Worm (Caenorhabditis elegans) whole organism, L4 larva: ENCODE measurements around the gene acl-4.

Experiments
- F26F4.8 ChIP-seq: fragments of 200-800 bp; sonication (Bioruptor generic); conservative IDR thresholded peaks from 2 replicates; pipeline ENCODE4 v1.3.6; 2022; ENCODE audit warnings: missing genetic modification characterization, missing compliant biosample characterization
- T20F7.1 ChIP-seq: fragments of 200-800 bp; sonication (Bioruptor generic); optimal IDR thresholded peaks from 2 replicates; lab custom pipeline; 2018; ENCODE audit warnings: mild to moderate bottlenecking, missing genetic modification characterization, missing compliant biosample characterization
- T26A8.4 ChIP-seq: fragments of 200-800 bp; sonication (Bioruptor generic); IDR thresholded peaks from 2 replicates; pipeline ENCODE4 v1.3.6; 2022; ENCODE audit warnings: missing genetic modification characterization, missing compliant biosample characterization
- Y105C5A.15 ChIP-seq: fragments of 200-800 bp; sonication (Bioruptor generic); IDR thresholded peaks from 2 replicates; pipeline ENCODE4 v1.3.6; 2022; ENCODE audit warnings: missing genetic modification characterization, missing compliant biosample characterization
- ZK546.5 ChIP-seq, 2 experiments: sonication (generic microtip); optimal IDR thresholded peaks; 2 replicates each; lab custom pipeline; 2017; ENCODE audit warnings: missing biosample characterization in 2 of 2, missing genetic modification characterization in 2 of 2
- aha-1 ChIP-seq: fragments of 150-350 bp; peaks from one replicate; lab custom pipeline; 2014; ENCODE audit warnings: missing biosample characterization, missing genetic modification characterization
- ama-1 ChIP-seq: fragments of 150-350 bp; optimal IDR thresholded peaks from 2 replicates; lab custom pipeline; 2014; ENCODE audit warnings: inconsistent platforms, mixed read lengths
- ceh-28 ChIP-seq: fragments of 150-350 bp; optimal IDR thresholded peaks from 2 replicates; lab custom pipeline; 2014; ENCODE audit warnings: missing biosample characterization, missing genetic modification reagents, missing genetic modification characterization
- ceh-32 ChIP-seq: sonication (generic microtip); optimal IDR thresholded peaks from 2 replicates; lab custom pipeline; 2016; ENCODE audit warnings: mild to moderate bottlenecking, missing genetic modification characterization, missing compliant biosample characterization; ENCODE audit not compliant: poor library complexity
- ceh-82 ChIP-seq: sonication (generic microtip); optimal IDR thresholded peaks from 2 replicates; lab custom pipeline; 2017; ENCODE audit warnings: missing biosample characterization, missing genetic modification characterization
- ces-1 ChIP-seq: fragments of 150-350 bp; sonication (generic microtip); optimal IDR thresholded peaks from 4 replicates; lab custom pipeline; 2014; ENCODE audit warnings: missing biosample characterization, missing genetic modification reagents, missing genetic modification characterization
- daf-16 ChIP-seq, 3 experiments: sonication (generic microtip); optimal IDR thresholded peaks; 2 replicates each; lab custom pipeline; 2016 to 2017; ENCODE audit warnings: missing genetic modification characterization in 3 of 3, missing genetic modification reagents in 3 of 3, mild to moderate bottlenecking in 2 of 3, missing compliant biosample characterization in 2 of 3, missing biosample characterization in 1 of 3, moderate library complexity in 1 of 3
- daf-19 ChIP-seq: fragments of 200-800 bp; sonication (Bioruptor generic); conservative IDR thresholded peaks from 2 replicates; pipeline ENCODE4 v1.3.6; 2022; ENCODE audit warnings: missing genetic modification characterization, missing compliant biosample characterization
- dmd-8 ChIP-seq: fragments of 200-800 bp; sonication (Bioruptor generic); IDR thresholded peaks from 2 replicates; pipeline ENCODE4 v1.3.6; 2022; ENCODE audit warnings: missing genetic modification characterization, missing compliant biosample characterization
- dmd-9 ChIP-seq: fragments of 200-800 bp; sonication (Bioruptor generic); IDR thresholded peaks from 2 replicates; pipeline ENCODE4 v1.3.6; 2022; ENCODE audit warnings: missing genetic modification reagents, missing genetic modification characterization, missing compliant biosample characterization
- duxl-1 ChIP-seq: sonication (generic microtip); optimal IDR thresholded peaks from 2 replicates; lab custom pipeline; 2016; ENCODE audit warnings: mild to moderate bottlenecking, missing genetic modification characterization, moderate library complexity, missing compliant biosample characterization; ENCODE audit not compliant: poor library complexity
- dve-1 ChIP-seq: sonication (generic microtip); optimal IDR thresholded peaks from 2 replicates; lab custom pipeline; 2017; ENCODE audit warnings: antibody characterized with exemption, mild to moderate bottlenecking, missing genetic modification characterization, missing compliant biosample characterization; ENCODE audit not compliant: insufficient read depth
- fkh-10 ChIP-seq: fragments of 150-350 bp; optimal IDR thresholded peaks from 2 replicates; lab custom pipeline; 2014; ENCODE audit warnings: missing biosample characterization, missing genetic modification reagents, missing genetic modification characterization
- gei-8 ChIP-seq: fragments of 200-800 bp; sonication (Bioruptor generic); optimal IDR thresholded peaks from 2 replicates; lab custom pipeline; 2018; ENCODE audit warnings: mild to moderate bottlenecking, missing genetic modification characterization, missing compliant biosample characterization
- hif-1 ChIP-seq, 2 experiments: sonication (generic microtip); optimal IDR thresholded peaks; 2 replicates each; lab custom pipeline; 2016 to 2017; ENCODE audit warnings: missing compliant biosample characterization in 2 of 2, missing genetic modification characterization in 2 of 2, missing genetic modification reagents in 2 of 2, missing genotype in 2 of 2, mild to moderate bottlenecking in 1 of 2
- hlh-11 ChIP-seq: fragments of 200-800 bp; sonication (Bioruptor generic); optimal IDR thresholded peaks from 2 replicates; lab custom pipeline; 2018; ENCODE audit warnings: mild to moderate bottlenecking, missing genetic modification characterization, missing compliant biosample characterization
- hlh-30 ChIP-seq: sonication (generic microtip); optimal IDR thresholded peaks from 2 replicates; lab custom pipeline; 2017; ENCODE audit warnings: antibody characterized with exemption, mild to moderate bottlenecking, missing genetic modification characterization, missing compliant biosample characterization; ENCODE audit not compliant: insufficient read depth
- lin-1 ChIP-seq: fragments of 200-800 bp; sonication (Bioruptor generic); IDR thresholded peaks from 2 replicates; pipeline ENCODE4 v1.3.6; 2022; ENCODE audit warnings: missing genetic modification reagents, missing genetic modification characterization, missing compliant biosample characterization
- lin-13 ChIP-seq: fragments of 150-350 bp; optimal IDR thresholded peaks from 2 replicates; lab custom pipeline; 2014; ENCODE audit warnings: missing biosample characterization, missing genetic modification reagents, missing genetic modification characterization
- lin-15B ChIP-seq: fragments of 150-350 bp; sonication (generic microtip); optimal IDR thresholded peaks from 3 replicates; lab custom pipeline; 2014; ENCODE audit warnings: missing biosample characterization, missing genetic modification characterization
- lin-29 ChIP-seq: fragments of 200-800 bp; sonication (Bioruptor generic); IDR thresholded peaks from 2 replicates; pipeline ENCODE4 v1.3.6; 2022; ENCODE audit warnings: missing genetic modification reagents, missing genetic modification characterization, missing compliant biosample characterization
- lin-39 ChIP-seq: fragments of 150-350 bp; optimal IDR thresholded peaks from 2 replicates; lab custom pipeline; 2014; ENCODE audit warnings: missing biosample characterization, missing genetic modification reagents, missing genetic modification characterization
- madf-9 ChIP-seq: fragments of 200-800 bp; sonication (Bioruptor generic); conservative IDR thresholded peaks from 2 replicates; pipeline ENCODE4 v1.3.6; 2022; ENCODE audit warnings: missing genetic modification reagents, missing genetic modification characterization, missing compliant biosample characterization
- mdl-1 ChIP-seq, 2 experiments: fragments of 150-350 bp in 1 of 2; sonication (generic microtip) in 1 of 2; optimal IDR thresholded peaks; 2 replicates each; lab custom pipeline; 2014 to 2017; ENCODE audit warnings: missing biosample characterization in 2 of 2, missing genetic modification characterization in 2 of 2
- mes-2 ChIP-seq: sonication (generic microtip); optimal IDR thresholded peaks from 2 replicates; lab custom pipeline; 2016; ENCODE audit warnings: missing genotype, mild to moderate bottlenecking, missing genetic modification characterization, missing compliant biosample characterization; ENCODE audit not compliant: poor library complexity, severe bottlenecking
- nhr-10 ChIP-seq: fragments of 150-350 bp; optimal IDR thresholded peaks from 2 replicates; lab custom pipeline; 2014; ENCODE audit warnings: missing biosample characterization, missing genetic modification characterization
- nhr-28 ChIP-seq: fragments of 150-350 bp; optimal IDR thresholded peaks from 2 replicates; lab custom pipeline; 2014; ENCODE audit warnings: missing biosample characterization, missing genetic modification characterization
- nhr-41 ChIP-seq: fragments of 200-800 bp; sonication (Bioruptor generic); IDR thresholded peaks from 2 replicates; pipeline ENCODE4 v1.3.6; 2022; ENCODE audit warnings: missing genetic modification reagents, missing genetic modification characterization, missing compliant biosample characterization
- nhr-6 ChIP-seq: fragments of 150-350 bp; optimal IDR thresholded peaks from 2 replicates; lab custom pipeline; 2014; ENCODE audit warnings: missing biosample characterization, missing genetic modification characterization
- php-3 ChIP-seq: fragments of 200-800 bp; sonication (Bioruptor generic); IDR thresholded peaks from 2 replicates; pipeline ENCODE4 v1.3.6; 2022; ENCODE audit warnings: missing genetic modification reagents, missing genetic modification characterization, missing compliant biosample characterization
- set-16 ChIP-seq: fragments of 200-800 bp; sonication (Bioruptor generic); IDR thresholded peaks from 2 replicates; pipeline ENCODE4 v1.3.6; 2022; ENCODE audit warnings: missing genetic modification reagents, missing genetic modification characterization, missing compliant biosample characterization
- tag-97 ChIP-seq: fragments of 200-800 bp; sonication (Bioruptor generic); IDR thresholded peaks from 2 replicates; pipeline ENCODE4 v1.3.6; 2022; ENCODE audit warnings: missing genetic modification characterization, missing compliant biosample characterization
- tra-1 ChIP-seq: fragments of 200-800 bp; sonication (Bioruptor generic); IDR thresholded peaks from 2 replicates; pipeline ENCODE4 v1.3.6; 2022; ENCODE audit warnings: missing genetic modification reagents, missing genetic modification characterization, missing compliant biosample characterization
- unc-39 ChIP-seq: sonication (generic microtip); optimal IDR thresholded peaks from 2 replicates; lab custom pipeline; 2017; ENCODE audit warnings: missing biosample characterization, missing genetic modification characterization
- unc-62 ChIP-seq, 3 experiments: fragments of 150-350 bp in 1 of 3; sonication (generic microtip); optimal IDR thresholded peaks in 2 of 3; peaks in 1 of 3; 1 replicate in 1 of 3; 2 replicates in 2 of 3; lab custom pipeline; 2014 to 2017; ENCODE audit warnings: missing biosample characterization in 3 of 3, missing genetic modification characterization in 3 of 3, missing genetic modification reagents in 3 of 3, missing genotype in 1 of 3
- zfp-2 ChIP-seq: sonication (generic microtip); optimal IDR thresholded peaks from 2 replicates; lab custom pipeline; 2016; ENCODE audit warnings: mild to moderate bottlenecking, missing genetic modification characterization, missing compliant biosample characterization
- ztf-7 ChIP-seq: fragments of 150-350 bp; optimal IDR thresholded peaks from 2 replicates; lab custom pipeline; 2014; ENCODE audit warnings: missing biosample characterization, missing genetic modification characterization

The acl-4 gene

DNA sequence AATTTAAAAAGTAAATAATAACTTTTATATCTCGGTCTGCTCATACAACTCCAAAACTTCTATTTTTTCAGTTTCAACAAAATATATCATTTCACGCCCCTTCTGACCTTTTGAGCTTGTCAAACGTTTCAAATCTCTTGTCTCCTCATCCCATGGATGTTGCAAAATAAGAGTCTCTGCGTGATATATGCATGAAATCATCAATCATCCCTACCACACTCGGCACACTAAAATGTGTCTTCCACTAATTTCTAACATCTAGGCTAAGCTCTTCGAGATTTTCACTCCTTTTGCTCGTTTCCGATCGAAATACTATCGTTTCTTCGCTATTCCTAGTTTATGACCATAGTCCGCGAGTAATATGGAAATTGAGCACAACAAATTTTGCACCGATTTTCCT lies 28.8 kb upstream of the acl-4 start:
- TF ChIP-seq unc-39: no peak
- TF ChIP-seq madf-9 (GFP tag; lab: Robert Waterston, UW): no peak
- TF ChIP-seq lin-29 (GFP tag; lab: Robert Waterston, UW): no peak
- no peak for TF ChIP-seq fkh-10

DNA sequence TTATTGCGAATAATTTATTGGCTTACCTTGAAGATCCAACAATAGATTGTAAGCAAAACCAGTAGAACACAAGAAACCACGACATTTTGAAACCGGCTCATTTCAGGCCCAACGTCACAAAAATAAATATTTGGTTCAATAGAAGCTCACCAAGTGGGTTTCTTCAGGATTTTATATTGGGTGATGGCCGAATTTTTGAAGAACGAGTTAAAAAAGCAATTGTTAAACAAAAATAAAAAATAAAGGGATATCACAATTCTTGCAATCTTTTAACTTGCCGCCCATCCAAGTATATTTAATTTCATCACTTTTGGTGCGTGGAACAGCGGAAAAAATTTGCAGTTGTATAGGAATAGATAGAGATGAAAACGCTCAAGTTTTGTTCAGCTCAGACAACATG lies 26.6 kb upstream of the acl-4 start, which contains the start of gene T21D9.2:
Gene T21D9.2, minus strand, starts transcription at position 101 of the 400 bp plus-strand sequence.
- TF ChIP-seq dmd-9 (GFP tag; lab: Robert Waterston, UW): no peak
- TF ChIP-seq Y105C5A.15 (GFP tag; lab: Robert Waterston, UW): no peak
- TF ChIP-seq ceh-28 (tag; lab: Kevin White, UChicago): no peak
- no peak for TF ChIP-seq gei-8 (GFP tag; lab: Kevin White, UChicago)
- no peak for TF ChIP-seq T20F7.1 (GFP tag; lab: Kevin White, UChicago)
- no peak for TF ChIP-seq ces-1
- TF ChIP-seq duxl-1 (tag; lab: Kevin White, UChicago): no peak
- TF ChIP-seq ZK546.5 (tag; optimal IDR thresholded peaks at IDR 0.05; lab: Kevin White, UChicago): no peak
- no peak for TF ChIP-seq daf-16 (GFP tag; optimal IDR thresholded peaks at IDR 0.05; lab: Kevin White, UChicago)
- TF ChIP-seq daf-16 (tag; optimal IDR thresholded peaks at IDR 0.05; lab: Kevin White, UChicago): no peak
- TF ChIP-seq hif-1 (tag; optimal IDR thresholded peaks at IDR 0.05; lab: Kevin White, UChicago): no peak
- no peak for TF ChIP-seq unc-39
- TF ChIP-seq daf-19: no peak
- TF ChIP-seq lin-39 (tag; lab: Kevin White, UChicago): no peak

DNA sequence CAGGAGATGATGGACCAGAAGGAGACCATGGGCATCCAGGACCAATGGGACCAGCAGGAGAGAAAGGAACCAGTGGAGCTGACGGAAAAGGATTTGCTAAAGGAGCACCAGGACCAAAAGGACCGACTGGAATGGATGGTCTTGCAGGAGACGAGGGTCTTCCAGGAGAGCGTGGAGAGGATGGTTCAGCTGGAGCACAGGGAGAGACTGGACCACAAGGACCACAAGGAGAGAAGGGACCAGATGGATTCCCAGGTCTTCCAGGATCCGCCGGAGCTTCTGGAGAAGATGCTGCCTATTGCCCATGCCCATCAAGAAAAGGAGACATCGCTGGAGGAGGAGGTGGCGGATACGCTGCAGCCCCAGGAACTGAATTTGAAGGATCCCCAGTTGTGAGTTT lies 23.9 kb upstream of the acl-4 start:
- TF ChIP-seq ztf-7 (no peak), unc-62 (GFP tag; optimal IDR thresholded peaks at IDR 0.05 in 1 of 2; lab: Kevin White, UChicago) (peak in 1 of 2 experiments; percentile 79), unc-62 (tag; optimal IDR thresholded peaks at IDR 0.05; lab: Kevin White, UChicago) (no peak), ama-1 (no peak), lin-1 (GFP tag; lab: Robert Waterston, UW) (no peak), set-16 (GFP tag; lab: Robert Waterston, UW) (peak; percentile 70), nhr-41 (GFP tag; lab: Robert Waterston, UW) (no peak), dmd-8 (no peak)

DNA sequence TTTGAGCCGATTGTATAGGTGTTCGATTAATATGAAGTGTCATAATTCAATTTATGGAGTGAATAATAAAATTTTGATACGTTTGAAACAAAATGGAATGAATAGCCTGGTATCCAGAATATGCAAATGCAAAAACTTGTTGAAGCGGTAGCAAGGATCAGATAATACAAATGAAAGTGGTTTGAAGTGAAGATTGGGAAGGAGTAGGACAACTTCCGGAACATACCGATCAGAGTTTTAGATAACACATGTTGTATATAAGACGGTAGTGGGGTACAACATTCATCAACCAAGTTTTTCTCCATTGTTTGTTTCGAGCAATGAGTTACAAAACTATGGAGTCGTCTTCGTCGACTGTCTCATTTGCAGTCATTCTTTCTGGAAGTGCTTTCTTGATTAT lies 22.9 kb upstream of the acl-4 start, which contains the start of gene col-164:
Gene col-164, plus strand, starts transcription at position 301 of the 400 bp plus-strand sequence.
- no peak for TF ChIP-seq T26A8.4
- TF ChIP-seq aha-1 (tag; lab: Kevin White, UChicago): peak; percentile 43
- no peak for TF ChIP-seq lin-1 (GFP tag; lab: Robert Waterston, UW)
- TF ChIP-seq tra-1 (GFP tag; lab: Robert Waterston, UW): no peak
- TF ChIP-seq nhr-10 (tag; lab: Kevin White, UChicago): no peak
- TF ChIP-seq, all 104 proteins: peak for 1

DNA sequence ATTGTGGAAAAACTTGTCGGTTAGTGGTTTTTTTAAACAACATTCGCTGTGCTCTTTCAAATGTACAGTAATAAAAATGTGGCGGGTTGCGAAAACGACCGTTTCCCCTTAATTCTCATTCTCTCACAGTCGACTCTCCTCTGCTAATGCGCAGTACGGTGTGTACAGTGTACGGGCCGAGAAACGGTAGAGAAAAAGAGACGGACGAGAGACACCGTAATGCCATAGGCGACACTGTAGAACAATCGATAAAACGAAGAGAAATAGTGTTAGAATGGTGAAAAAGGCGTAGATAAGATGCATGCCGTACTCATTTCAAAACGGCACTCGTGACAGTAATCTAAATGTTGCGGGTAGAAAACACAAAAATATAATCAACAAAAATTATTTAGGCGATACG lies 20.2 kb upstream of the acl-4 start:
- TF ChIP-seq aha-1 (tag; lab: Kevin White, UChicago) (peak; percentile 91), duxl-1 (tag; lab: Kevin White, UChicago) (peak; percentile 29), dve-1 (tag; lab: Kevin White, UChicago) (peak; percentile 73), tra-1 (GFP tag; lab: Robert Waterston, UW) (0 out of 2 replicates have a peak, but pooled peaks have one; percentile 32), ceh-82 (no peak), ceh-32 (tag; lab: Kevin White, UChicago) (no peak), dmd-9 (GFP tag; lab: Robert Waterston, UW) (no peak), hlh-30 (tag; lab: Kevin White, UChicago) (peak; percentile 81), zfp-2 (tag; lab: Kevin White, UChicago) (no peak), T26A8.4 (0 out of 2 replicates have a peak, but pooled peaks have one; percentile 26), tag-97 (GFP tag; lab: Robert Waterston, UW) (no peak), mdl-1 (tag; optimal IDR thresholded peaks at IDR 0.05; lab: Kevin White, UChicago) (peak in 1 of 2 experiments; percentile 15), nhr-10 (tag; lab: Kevin White, UChicago) (no peak), php-3 (GFP tag; lab: Robert Waterston, UW) (0 out of 2 replicates have a peak, but pooled peaks have one; percentile 62), F26F4.8 (GFP tag; lab: Robert Waterston, UW) (no peak), lin-15B (tag; lab: Kevin White, UChicago) (no peak), nhr-6 (tag; lab: Kevin White, UChicago) (no peak), daf-16 (GFP tag; optimal IDR thresholded peaks at IDR 0.05; lab: Kevin White, UChicago) (no peak), daf-16 (tag; optimal IDR thresholded peaks at IDR 0.05; lab: Kevin White, UChicago) (peak; percentile 94), hlh-11 (tag; lab: Kevin White, UChicago) (peak; percentile 68), mes-2 (tag; lab: Kevin White, UChicago) (peak; percentile 39), nhr-28 (tag; lab: Kevin White, UChicago) (peak; percentile 51), lin-13 (GFP tag; lab: Kevin White, UChicago) (no peak)
